Worm (Caenorhabditis elegans) whole organism, L4 larva: ENCODE results near the gene F56C3.3.
A peak's percentile ranks its signal among the peaks of the same experiment; 100 is the strongest.

Experiments used
- D1046.2 ChIP-seq: fragments of 200-800 bp; sonication (Bioruptor generic); IDR thresholded peaks from 2 replicates; pipeline ENCODE4 v1.3.6; 2022; ENCODE audit warnings: missing genetic modification characterization, missing compliant biosample characterization
- F44E2.7 ChIP-seq: fragments of 200-800 bp; sonication (Bioruptor generic); IDR thresholded peaks from 2 replicates; pipeline ENCODE4 v2.1.2; 2022; ENCODE audit warnings: missing genetic modification characterization, missing compliant biosample characterization
- F49E8.2 ChIP-seq: sonication (generic microtip); optimal IDR thresholded peaks from 2 replicates; lab custom pipeline; 2016; ENCODE audit warnings: missing compliant biosample characterization, mild to moderate bottlenecking, missing genetic modification characterization, borderline replicate concordance
- R02D3.7 ChIP-seq: fragments of 150-350 bp; sonication (generic microtip); optimal IDR thresholded peaks from 3 replicates; lab custom pipeline; 2014; ENCODE audit warnings: missing biosample characterization, missing genetic modification characterization
- T26A8.4 ChIP-seq: fragments of 200-800 bp; sonication (Bioruptor generic); IDR thresholded peaks from 2 replicates; pipeline ENCODE4 v1.3.6; 2022; ENCODE audit warnings: missing genetic modification characterization, missing compliant biosample characterization
- Y105C5A.15 ChIP-seq: fragments of 200-800 bp; sonication (Bioruptor generic); IDR thresholded peaks from 2 replicates; pipeline ENCODE4 v1.3.6; 2022; ENCODE audit warnings: missing genetic modification characterization, missing compliant biosample characterization
- Y5F2A.4 ChIP-seq: fragments of 200-800 bp; sonication (Bioruptor generic); optimal IDR thresholded peaks from 2 replicates; lab custom pipeline; 2018; ENCODE audit warnings: mild to moderate bottlenecking, missing genetic modification characterization, missing compliant biosample characterization
- Y75B8A.6 ChIP-seq: fragments of 200-800 bp; sonication (Bioruptor generic); IDR thresholded peaks from 2 replicates; pipeline ENCODE4 v1.3.6; 2022; ENCODE audit warnings: missing genetic modification reagents, missing genetic modification characterization, missing compliant biosample characterization
- aha-1 ChIP-seq: fragments of 150-350 bp; peaks from one replicate; lab custom pipeline; 2014; ENCODE audit warnings: missing biosample characterization, missing genetic modification characterization
- ceh-28 ChIP-seq: fragments of 150-350 bp; optimal IDR thresholded peaks from 2 replicates; lab custom pipeline; 2014; ENCODE audit warnings: missing biosample characterization, missing genetic modification reagents, missing genetic modification characterization
- ceh-32 ChIP-seq: sonication (generic microtip); optimal IDR thresholded peaks from 2 replicates; lab custom pipeline; 2016; ENCODE audit warnings: mild to moderate bottlenecking, missing genetic modification characterization, missing compliant biosample characterization; ENCODE audit not compliant: poor library complexity
- ceh-62 ChIP-seq: sonication (generic microtip); optimal IDR thresholded peaks from 2 replicates; lab custom pipeline; 2017; ENCODE audit warnings: missing biosample characterization, missing genetic modification characterization
- cey-2 ChIP-seq: sonication (generic microtip); optimal IDR thresholded peaks from 3 replicates; lab custom pipeline; 2017; ENCODE audit warnings: missing genetic modification characterization, mild to moderate bottlenecking, missing compliant biosample characterization, antibody characterized with exemption, borderline replicate concordance; ENCODE audit not compliant: insufficient read depth
- ctbp-1 ChIP-seq: fragments of 200-800 bp; sonication (Bioruptor generic); IDR thresholded peaks from 2 replicates; pipeline ENCODE4 v1.3.6; 2022; ENCODE audit warnings: missing genetic modification reagents, missing genetic modification characterization, missing compliant biosample characterization
- daf-12 ChIP-seq: fragments of 150-350 bp; optimal IDR thresholded peaks from 2 replicates; lab custom pipeline; 2014; ENCODE audit warnings: missing biosample characterization, missing genetic modification reagents, missing genetic modification characterization
- daf-16 ChIP-seq, 3 experiments: sonication (generic microtip); optimal IDR thresholded peaks; 2 replicates each; lab custom pipeline; 2016 to 2017; ENCODE audit warnings: missing genetic modification characterization in 3 of 3, missing genetic modification reagents in 3 of 3, mild to moderate bottlenecking in 2 of 3, missing compliant biosample characterization in 2 of 3, missing biosample characterization in 1 of 3, moderate library complexity in 1 of 3
- daf-19 ChIP-seq: fragments of 200-800 bp; sonication (Bioruptor generic); conservative IDR thresholded peaks from 2 replicates; pipeline ENCODE4 v1.3.6; 2022; ENCODE audit warnings: missing genetic modification characterization, missing compliant biosample characterization
- daf-8 ChIP-seq: fragments of 200-800 bp; sonication (Bioruptor generic); IDR thresholded peaks from 2 replicates; pipeline ENCODE4 v1.3.6; 2022; ENCODE audit warnings: missing genetic modification characterization, missing compliant biosample characterization
- dmd-6 ChIP-seq: fragments of 200-800 bp; sonication (Bioruptor generic); IDR thresholded peaks from 2 replicates; pipeline ENCODE4 v1.3.6; 2022; ENCODE audit warnings: missing genetic modification reagents, missing genetic modification characterization, missing compliant biosample characterization
- dmd-9 ChIP-seq: fragments of 200-800 bp; sonication (Bioruptor generic); IDR thresholded peaks from 2 replicates; pipeline ENCODE4 v1.3.6; 2022; ENCODE audit warnings: missing genetic modification reagents, missing genetic modification characterization, missing compliant biosample characterization
- dpl-1 ChIP-seq: fragments of 150-350 bp; optimal IDR thresholded peaks from 2 replicates; lab custom pipeline; 2014; ENCODE audit warnings: missing biosample characterization, missing genetic modification reagents, missing genetic modification characterization
- jun-1 ChIP-seq: fragments of 150-350 bp; optimal IDR thresholded peaks from 2 replicates; lab custom pipeline; 2014; ENCODE audit warnings: missing biosample characterization, missing genetic modification reagents, missing genetic modification characterization
- lin-13 ChIP-seq: fragments of 150-350 bp; optimal IDR thresholded peaks from 2 replicates; lab custom pipeline; 2014; ENCODE audit warnings: missing biosample characterization, missing genetic modification reagents, missing genetic modification characterization
- lin-39 ChIP-seq: fragments of 150-350 bp; optimal IDR thresholded peaks from 2 replicates; lab custom pipeline; 2014; ENCODE audit warnings: missing biosample characterization, missing genetic modification reagents, missing genetic modification characterization
- lir-3 ChIP-seq: sonication (generic microtip); optimal IDR thresholded peaks from 2 replicates; lab custom pipeline; 2016; ENCODE audit warnings: mild to moderate bottlenecking, missing genetic modification characterization, missing compliant biosample characterization
- lsy-2 ChIP-seq, 2 experiments: fragments of 150-350 bp in 1 of 2; sonication (generic microtip) in 1 of 2; optimal IDR thresholded peaks; 2 replicates each; lab custom pipeline; 2014 to 2017; ENCODE audit warnings: missing biosample characterization in 2 of 2, missing genetic modification characterization in 2 of 2
- mxl-3 ChIP-seq: fragments of 200-800 bp; sonication (Bioruptor generic); optimal IDR thresholded peaks from 2 replicates; lab custom pipeline; 2018; ENCODE audit warnings: mild to moderate bottlenecking, missing genetic modification characterization, missing compliant biosample characterization
- nhr-102 ChIP-seq: sonication (generic microtip); optimal IDR thresholded peaks from 2 replicates; lab custom pipeline; 2016; ENCODE audit warnings: mild to moderate bottlenecking, missing genetic modification characterization, moderate library complexity, missing compliant biosample characterization
- nhr-11 ChIP-seq: fragments of 150-350 bp; optimal IDR thresholded peaks from 2 replicates; lab custom pipeline; 2014; ENCODE audit warnings: missing biosample characterization, missing genetic modification characterization
- nhr-25 ChIP-seq: sonication (generic microtip); optimal IDR thresholded peaks from 2 replicates; lab custom pipeline; 2017; ENCODE audit warnings: missing genetic modification characterization, mild to moderate bottlenecking, missing compliant biosample characterization, antibody characterized with exemption, moderate library complexity, borderline replicate concordance; ENCODE audit not compliant: insufficient read depth
- nhr-41 ChIP-seq: fragments of 200-800 bp; sonication (Bioruptor generic); IDR thresholded peaks from 2 replicates; pipeline ENCODE4 v1.3.6; 2022; ENCODE audit warnings: missing genetic modification reagents, missing genetic modification characterization, missing compliant biosample characterization
- nhr-42 ChIP-seq: fragments of 200-800 bp; sonication (Bioruptor generic); IDR thresholded peaks from 2 replicates; pipeline ENCODE4 v1.3.6; 2022; ENCODE audit warnings: missing genetic modification characterization, missing compliant biosample characterization
- php-3 ChIP-seq: fragments of 200-800 bp; sonication (Bioruptor generic); IDR thresholded peaks from 2 replicates; pipeline ENCODE4 v1.3.6; 2022; ENCODE audit warnings: missing genetic modification reagents, missing genetic modification characterization, missing compliant biosample characterization
- rbr-2 ChIP-seq: sonication (generic microtip); optimal IDR thresholded peaks from 2 replicates; lab custom pipeline; 2016; ENCODE audit warnings: missing genotype, missing genetic modification characterization, missing compliant biosample characterization
- saeg-2 ChIP-seq: fragments of 200-800 bp; sonication (Bioruptor generic); IDR thresholded peaks from 2 replicates; pipeline ENCODE4 v1.3.6; 2022; ENCODE audit warnings: missing genetic modification reagents, missing genetic modification characterization, missing compliant biosample characterization
- set-16 ChIP-seq: fragments of 200-800 bp; sonication (Bioruptor generic); IDR thresholded peaks from 2 replicates; pipeline ENCODE4 v1.3.6; 2022; ENCODE audit warnings: missing genetic modification reagents, missing genetic modification characterization, missing compliant biosample characterization
- skn-1 ChIP-seq: fragments of 150-350 bp; optimal IDR thresholded peaks from 2 replicates; lab custom pipeline; 2014; ENCODE audit warnings: missing biosample characterization, missing genetic modification characterization
- snpc-4 ChIP-seq: fragments of 150-350 bp; optimal IDR thresholded peaks from 2 replicates; lab custom pipeline; 2014; ENCODE audit warnings: missing biosample characterization, missing genetic modification characterization
- spr-1 ChIP-seq: sonication (generic microtip); optimal IDR thresholded peaks from 2 replicates; lab custom pipeline; 2016; ENCODE audit warnings: mild to moderate bottlenecking, missing genetic modification characterization, missing compliant biosample characterization
- spr-3 ChIP-seq: fragments of 200-800 bp; sonication (Bioruptor generic); optimal IDR thresholded peaks from 2 replicates; lab custom pipeline; 2018; ENCODE audit warnings: mild to moderate bottlenecking, missing genetic modification characterization, missing compliant biosample characterization
- tag-97 ChIP-seq: fragments of 200-800 bp; sonication (Bioruptor generic); IDR thresholded peaks from 2 replicates; pipeline ENCODE4 v1.3.6; 2022; ENCODE audit warnings: missing genetic modification characterization, missing compliant biosample characterization
- tra-1 ChIP-seq: fragments of 200-800 bp; sonication (Bioruptor generic); IDR thresholded peaks from 2 replicates; pipeline ENCODE4 v1.3.6; 2022; ENCODE audit warnings: missing genetic modification reagents, missing genetic modification characterization, missing compliant biosample characterization
- unc-130 ChIP-seq: sonication (generic microtip); optimal IDR thresholded peaks from 2 replicates; lab custom pipeline; 2016; ENCODE audit warnings: missing genetic modification reagents, missing genetic modification characterization, missing compliant biosample characterization
- unc-62 ChIP-seq, 3 experiments: fragments of 150-350 bp in 1 of 3; sonication (generic microtip); optimal IDR thresholded peaks in 2 of 3; peaks in 1 of 3; 1 replicate in 1 of 3; 2 replicates in 2 of 3; lab custom pipeline; 2014 to 2017; ENCODE audit warnings: missing biosample characterization in 3 of 3, missing genetic modification characterization in 3 of 3, missing genetic modification reagents in 3 of 3, missing genotype in 1 of 3
- vab-7 ChIP-seq: fragments of 200-800 bp; sonication (Bioruptor generic); IDR thresholded peaks from 2 replicates; pipeline ENCODE4 v1.3.6; 2022; ENCODE audit warnings: missing genetic modification reagents, missing genetic modification characterization, missing compliant biosample characterization
- zag-1 ChIP-seq: fragments of 150-350 bp; optimal IDR thresholded peaks from 2 replicates; lab custom pipeline; 2014; ENCODE audit warnings: missing biosample characterization, missing genetic modification characterization
- zfp-2 ChIP-seq: sonication (generic microtip); optimal IDR thresholded peaks from 2 replicates; lab custom pipeline; 2016; ENCODE audit warnings: mild to moderate bottlenecking, missing genetic modification characterization, missing compliant biosample characterization
- zfp-3 ChIP-seq: fragments of 200-800 bp; sonication (Bioruptor generic); conservative IDR thresholded peaks from 2 replicates; pipeline ENCODE4 v1.3.6; 2022; ENCODE audit warnings: missing genetic modification reagents, missing genetic modification characterization, missing compliant biosample characterization
- zip-2 ChIP-seq: fragments of 150-350 bp; optimal IDR thresholded peaks from 2 replicates; lab custom pipeline; 2014; ENCODE audit warnings: missing biosample characterization, missing genetic modification characterization
- ztf-7 ChIP-seq: fragments of 150-350 bp; optimal IDR thresholded peaks from 2 replicates; lab custom pipeline; 2014; ENCODE audit warnings: missing biosample characterization, missing genetic modification characterization

Gene F56C3.3

ce11 chrX:1344818-1345217 is 13.4 kb downstream of the F56C3.3 start (continued):
- TF ChIP-seq ceh-32 (tag; lab: Kevin White, UChicago) (peak; percentile 87), nhr-102 (tag; lab: Kevin White, UChicago) (peak; percentile 99), zip-2 (peak; percentile 95), T26A8.4 (GFP tag; lab: Robert Waterston, UW) (peak; percentile 99), lin-13 (GFP tag; lab: Kevin White, UChicago) (peak; percentile 94), ztf-7 (tag; lab: Kevin White, UChicago) (peak; percentile 94), skn-1 (tag; lab: Kevin White, UChicago) (peak; percentile 67), ceh-28 (tag; lab: Kevin White, UChicago) (peak; percentile 90), daf-8 (GFP tag; lab: Robert Waterston, UW) (peak; percentile 77; the same call in 1 of the 2 replicates), lir-3 (tag; lab: Kevin White, UChicago) (peak; percentile 78), cey-2 (tag; lab: Kevin White, UChicago) (no peak), nhr-42 (peak; percentile 98), aha-1 (peak; percentile 100), dmd-9 (GFP tag; lab: Robert Waterston, UW) (peak; percentile 68; the same call in 1 of the 2 replicates), daf-19 (GFP tag; lab: Robert Waterston, UW) (peak; percentile 87), tag-97 (no peak), R02D3.7 (tag; lab: Kevin White, UChicago) (peak; percentile 9), D1046.2 (peak; percentile 81), daf-12 (tag; lab: Kevin White, UChicago) (no peak), saeg-2 (GFP tag; lab: Robert Waterston, UW) (peak; percentile 87), vab-7 (GFP tag; lab: Robert Waterston, UW) (peak; percentile 78), zag-1 (tag; lab: Kevin White, UChicago) (peak; percentile 85), unc-130 (GFP tag; lab: Kevin White, UChicago) (no peak), F49E8.2 (tag; lab: Kevin White, UChicago) (no peak), zfp-2 (tag; lab: Kevin White, UChicago) (peak; percentile 81), unc-62 (GFP tag; optimal IDR thresholded peaks at IDR 0.05 in 1 of 2; lab: Kevin White, UChicago) (peak; percentile 42 to 76), unc-62 (tag; optimal IDR thresholded peaks at IDR 0.05; lab: Kevin White, UChicago) (no peak), Y105C5A.15 (GFP tag; lab: Robert Waterston, UW) (0 out of 2 replicates have a peak, but pooled peaks have one; percentile 51), jun-1 (tag; lab: Kevin White, UChicago) (peak; percentile 98), nhr-11 (tag; lab: Kevin White, UChicago) (peak; percentile 95), php-3 (GFP tag; lab: Robert Waterston, UW) (peak; percentile 95), snpc-4 (peak; percentile 63), spr-3 (GFP tag; lab: Kevin White, UChicago) (peak; percentile 90), Y5F2A.4 (GFP tag; lab: Kevin White, UChicago) (peak; percentile 87), daf-16 (GFP tag; optimal IDR thresholded peaks at IDR 0.05; lab: Kevin White, UChicago) (peak; percentile 95 to 97), daf-16 (tag; optimal IDR thresholded peaks at IDR 0.05; lab: Kevin White, UChicago) (peak; percentile 94), dpl-1 (peak; percentile 74), F44E2.7 (GFP tag; lab: Robert Waterston, UW) (no peak), ctbp-1 (peak; percentile 93), nhr-25 (tag; lab: Kevin White, UChicago) (peak; percentile 84), spr-1 (peak; percentile 96), tra-1 (peak; percentile 87), dmd-6 (GFP tag; lab: Robert Waterston, UW) (peak; percentile 92), Y75B8A.6 (GFP tag; lab: Robert Waterston, UW) (0 out of 2 replicates have a peak, but pooled peaks have one; percentile 61), nhr-41 (GFP tag; lab: Robert Waterston, UW) (0 out of 2 replicates have a peak, but pooled peaks have one; percentile 45), ceh-62 (tag; lab: Kevin White, UChicago) (no peak), rbr-2 (tag; lab: Kevin White, UChicago) (peak; percentile 98), lsy-2 (tag; optimal IDR thresholded peaks at IDR 0.05; lab: Kevin White, UChicago) (peak; percentile 93 to 95), lin-39 (tag; lab: Kevin White, UChicago) (peak; percentile 88), set-16 (GFP tag; lab: Robert Waterston, UW) (no peak), mxl-3 (GFP tag; lab: Kevin White, UChicago) (peak; percentile 89), zfp-3 (peak; percentile 91)
